Fruit fly (Drosophila melanogaster) Kc167 (cell line): Measurements from ENCODE around the gene CG11927.

Experiments
- Myc ChIP-seq: fragments of >200 bp; optimal IDR thresholded peaks from 2 replicates; lab custom pipeline; 2017; ENCODE audit warnings: missing external identifiers
- Sin3A ChIP-seq: fragments of >200 bp; optimal IDR thresholded peaks from 2 replicates; lab custom pipeline; 2018; ENCODE audit warnings: missing external identifiers
- h ChIP-seq: fragments of >200 bp; optimal IDR thresholded peaks from 3 replicates; lab custom pipeline; 2018; ENCODE audit warnings: missing external identifiers
- insv ChIP-seq: fragments of >200 bp; optimal IDR thresholded peaks from 3 replicates; lab custom pipeline; 2018; ENCODE audit warnings: missing external identifiers
- psq ChIP-seq: fragments of >200 bp; optimal IDR thresholded peaks from 2 replicates; lab custom pipeline; 2017; ENCODE audit warnings: missing external identifiers
- ttk ChIP-seq: sonication (Bioruptor generic); optimal IDR thresholded peaks from 2 replicates; lab custom pipeline; 2017; ENCODE audit warnings: missing external identifiers

The CG11927 gene

dm6 chr2L:4847191-4847853 is at the start of gene CG11927, which contains the start of gene mxt:
TSS of gene CG11927 (plus strand) at chr2L:4847766.
TSS of gene mxt (minus strand) at chr2L:4847295.
- no peak for TF ChIP-seq insv (lab: Kevin White, UChicago)
- TF ChIP-seq Sin3A: no peak
- no peak for TF ChIP-seq h (lab: Kevin White, UChicago)
- TF ChIP-seq Myc (lab: Kevin White, UChicago): no peak
- TF ChIP-seq psq (lab: Kevin White, UChicago): no peak
- no peak for TF ChIP-seq ttk

dm6 chr2L:4798894-4799293 is 48.7 kb upstream of the CG11927 start:
- TF ChIP-seq Sin3A: no peak
- TF ChIP-seq h (lab: Kevin White, UChicago): no peak
- TF ChIP-seq ttk: no peak
- TF ChIP-seq psq (lab: Kevin White, UChicago): no peak
- no peak for TF ChIP-seq Myc (lab: Kevin White, UChicago)
- no peak for TF ChIP-seq insv (lab: Kevin White, UChicago)

dm6 chr2L:4800033-4800432 is 47.5 kb upstream of the CG11927 start:
- TF ChIP-seq insv (lab: Kevin White, UChicago) (no peak), ttk (no peak), psq (lab: Kevin White, UChicago) (no peak)

- TF ChIP-seq Myc (lab: Kevin White, UChicago): no peak
- no peak for TF ChIP-seq Sin3A
- no peak for TF ChIP-seq ttk
- TF ChIP-seq h (lab: Kevin White, UChicago): no peak
- TF ChIP-seq psq (lab: Kevin White, UChicago): no peak
- no peak for TF ChIP-seq insv (lab: Kevin White, UChicago)
These were observed 45.8 kb upstream of the CG11927 start, which contains the start of gene slf for dm6 chr2L:4801705-4802216. TSS of gene slf (minus strand) at chr2L:4801923.

dm6 chr2L:4806109-4806508 is 41.5 kb upstream of the CG11927 start:
- TF ChIP-seq Sin3A: no peak
- TF ChIP-seq ttk: no peak

- TF ChIP-seq ttk (no peak), h (lab: Kevin White, UChicago) (no peak), insv (lab: Kevin White, UChicago) (no peak)
These were observed 39.5 kb upstream of the CG11927 start for dm6 chr2L:4807953-4808604.

dm6 chr2L:4810044-4810609 is 37.4 kb upstream of the CG11927 start:
- no peak for TF ChIP-seq insv (lab: Kevin White, UChicago)
- no peak for TF ChIP-seq Myc (lab: Kevin White, UChicago)

- TF ChIP-seq h (lab: Kevin White, UChicago) (no peak), Sin3A (no peak), psq (lab: Kevin White, UChicago) (no peak), Myc (lab: Kevin White, UChicago) (no peak), ttk (no peak), insv (lab: Kevin White, UChicago) (no peak)
These were observed 36.7 kb upstream of the CG11927 start for dm6 chr2L:4810697-4811490.

- no peak for TF ChIP-seq Sin3A
- no peak for TF ChIP-seq psq (lab: Kevin White, UChicago)
- no peak for TF ChIP-seq h (lab: Kevin White, UChicago)
- no peak for TF ChIP-seq Myc (lab: Kevin White, UChicago)
- no peak for TF ChIP-seq insv (lab: Kevin White, UChicago)
- TF ChIP-seq ttk: no peak
These were observed 36.0 kb upstream of the CG11927 start for dm6 chr2L:4811491-4812058.

dm6 chr2L:4812261-4813022 is 35.1 kb upstream of the CG11927 start, which contains the start of gene CG15629:
TSS of gene CG15629 (plus strand) at chr2L:4813009.
- TF ChIP-seq Sin3A (no peak), psq (lab: Kevin White, UChicago) (no peak), ttk (no peak), insv (lab: Kevin White, UChicago) (no peak), Myc (lab: Kevin White, UChicago) (no peak), h (lab: Kevin White, UChicago) (no peak)

dm6 chr2L:4813023-4813339 is 34.6 kb upstream of the CG11927 start:
- TF ChIP-seq ttk (no peak), insv (lab: Kevin White, UChicago) (no peak), Sin3A (no peak), psq (lab: Kevin White, UChicago) (no peak), h (lab: Kevin White, UChicago) (no peak), Myc (lab: Kevin White, UChicago) (no peak)
